Worm (Caenorhabditis elegans) whole organism, L4/young adult: ENCODE measurements around the gene dyf-3.

ENCODE experiments used
- W03F9.2 ChIP-seq: fragments of 150-350 bp; optimal IDR thresholded peaks from 2 replicates; lab custom pipeline; 2014; ENCODE audit warnings: missing biosample characterization, missing genetic modification characterization
- dao-5 ChIP-seq: sonication (generic microtip); optimal IDR thresholded peaks from 2 replicates; lab custom pipeline; 2016; ENCODE audit warnings: missing genotype, missing genetic modification characterization, moderate library complexity, missing compliant biosample characterization
- him-1 ChIP-seq: sonication (generic microtip); optimal IDR thresholded peaks from 2 replicates; lab custom pipeline; 2016; ENCODE audit warnings: missing genotype, missing genetic modification reagents, missing genetic modification characterization, missing compliant biosample characterization

DNA sequence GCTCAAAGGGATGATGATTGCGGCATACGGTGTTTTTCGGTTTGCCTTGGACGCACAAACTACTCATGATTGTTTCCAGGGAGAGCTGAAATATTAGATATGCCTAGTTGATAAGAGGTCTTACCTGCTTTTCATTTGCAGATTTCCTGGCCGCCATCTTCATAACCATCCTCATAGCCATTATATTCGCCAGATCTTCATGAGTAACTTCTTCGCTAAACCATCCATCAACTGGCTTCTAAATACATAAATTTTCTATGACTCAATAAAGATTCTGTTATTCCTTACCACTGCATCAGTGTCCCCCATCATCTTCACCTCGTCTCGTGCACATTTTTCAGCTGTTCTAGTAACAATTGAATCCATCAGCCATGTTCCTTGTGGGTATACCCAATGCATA lies 43.5 kb upstream of the dyf-3 start:
- TF ChIP-seq him-1 (tag; lab: Kevin White, UChicago): no peak
- no peak for TF ChIP-seq W03F9.2 (tag; lab: Kevin White, UChicago)
- no peak for TF ChIP-seq dao-5 (tag; lab: Kevin White, UChicago)
